Worm (Caenorhabditis elegans) whole organism, L4/young adult: Measurements from ENCODE around the gene tofu-6.

Experiments used
- W03F9.2 ChIP-seq: fragments of 150-350 bp; optimal IDR thresholded peaks from 2 replicates; lab custom pipeline; 2014; ENCODE audit warnings: missing biosample characterization, missing genetic modification characterization
- dao-5 ChIP-seq: sonication (generic microtip); optimal IDR thresholded peaks from 2 replicates; lab custom pipeline; 2016; ENCODE audit warnings: missing genotype, missing genetic modification characterization, moderate library complexity, missing compliant biosample characterization
- him-1 ChIP-seq: sonication (generic microtip); optimal IDR thresholded peaks from 2 replicates; lab custom pipeline; 2016; ENCODE audit warnings: missing genotype, missing genetic modification reagents, missing genetic modification characterization, missing compliant biosample characterization

DNA sequence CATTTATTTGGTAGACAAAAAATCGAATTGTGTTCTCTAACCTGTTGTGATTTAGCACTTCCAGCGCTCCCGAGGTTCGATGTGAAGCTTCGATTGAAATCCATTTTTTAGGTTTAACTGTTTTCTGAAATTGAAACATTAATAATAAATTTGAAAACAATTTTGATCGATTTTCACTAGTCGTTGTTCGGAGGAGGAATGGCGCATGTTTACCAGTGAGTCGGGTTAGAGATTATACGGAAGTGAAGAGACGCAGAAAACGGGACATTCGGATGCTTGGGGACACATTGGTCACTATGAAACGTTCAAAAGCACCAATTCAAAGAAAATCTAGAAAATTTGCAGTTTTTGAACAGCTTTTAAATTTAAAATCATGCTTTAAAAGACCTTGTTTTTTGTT, 22.3 kb upstream of the tofu-6 start, which contains the start of gene fbxl-3:
- TF ChIP-seq him-1 (tag; lab: Kevin White, UChicago) (no peak), dao-5 (tag; lab: Kevin White, UChicago) (no peak), W03F9.2 (tag; lab: Kevin White, UChicago) (no peak)
